Worm (Caenorhabditis elegans): ENCODE data around the gene tag-322.

DNA sequence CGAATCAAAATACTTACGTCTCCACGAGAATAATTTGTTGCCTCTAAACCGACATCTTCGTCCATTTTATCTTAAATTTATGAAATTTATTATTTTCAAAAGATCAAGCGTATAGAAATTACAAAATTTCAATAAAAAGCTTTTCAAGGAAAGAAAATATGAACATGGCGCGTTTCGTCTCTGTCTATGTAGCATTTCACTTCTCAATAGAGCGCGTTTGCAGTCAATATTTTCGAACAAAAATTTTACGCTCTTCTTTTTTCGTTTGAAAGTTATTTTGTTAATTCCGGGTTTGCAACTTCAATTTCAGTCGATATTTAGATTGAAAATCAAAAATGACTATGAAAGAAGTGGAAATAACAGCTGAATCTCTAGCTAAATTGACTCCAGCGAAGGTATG is 11.2 kb downstream of the tag-322 start, which contains the start of the genes hcf-1 and swd-2.2:
- no peak for TF ChIP-seq pha-4 (GFP tag; IDR thresholded peaks at IDR 0.05)
- TF ChIP-seq pha-4 (tag; optimal IDR thresholded peaks at IDR 0.05), result no peak
- no peak for TF ChIP-seq R02D3.7 (tag; optimal IDR thresholded peaks at IDR 0.05)
- TF ChIP-seq zag-1 (tag; optimal IDR thresholded peaks at IDR 0.05), result no peak
- TF ChIP-seq set-16 (GFP tag; IDR thresholded peaks at IDR 0.05), result no peak
- TF ChIP-seq mep-1 (tag; optimal IDR thresholded peaks at IDR 0.05), result no peak
- no peak for TF ChIP-seq ceh-28 (tag; optimal IDR thresholded peaks at IDR 0.05)
- no peak for TF ChIP-seq unc-62 (GFP tag; optimal IDR thresholded peaks at IDR 0.05 in 1 of 2)
- no peak for TF ChIP-seq unc-62 (tag; optimal IDR thresholded peaks at IDR 0.05)
- TF ChIP-seq aly-2 (tag; optimal IDR thresholded peaks at IDR 0.05), result no peak
- no peak for TF ChIP-seq dve-1 (tag; optimal IDR thresholded peaks at IDR 0.05; ENCODE audit: insufficient read depth)
- no peak for TF ChIP-seq nhr-10 (tag; optimal IDR thresholded peaks at IDR 0.05)
- TF ChIP-seq nhr-6 (tag; optimal IDR thresholded peaks at IDR 0.05), result no peak
- TF ChIP-seq fos-1 (tag; optimal IDR thresholded peaks at IDR 0.05), result no peak
